Worm (Caenorhabditis elegans) whole organism, late embryonic: ENCODE data around the gene ergi-3.

ENCODE experiments used
- C08G9.2 ChIP-seq: sonication (generic microtip); optimal IDR thresholded peaks from 2 replicates; lab custom pipeline; 2016; ENCODE audit warnings: mild to moderate bottlenecking, missing genetic modification characterization, moderate library complexity, missing compliant biosample characterization
- K09A11.1 ChIP-seq: sonication (generic microtip); optimal IDR thresholded peaks from 2 replicates; lab custom pipeline; 2017; ENCODE audit warnings: antibody characterized with exemption, mild to moderate bottlenecking, missing genetic modification characterization, missing compliant biosample characterization; ENCODE audit not compliant: insufficient read depth
- T23F11.4 ChIP-seq: fragments of 200-800 bp; sonication (Bioruptor generic); optimal IDR thresholded peaks from 2 replicates; lab custom pipeline; 2018; ENCODE audit warnings: mild to moderate bottlenecking, missing genetic modification characterization, missing compliant biosample characterization
- Y22D7AL.16 ChIP-seq: sonication (generic microtip); optimal IDR thresholded peaks from 2 replicates; lab custom pipeline; 2016; ENCODE audit warnings: missing genetic modification characterization, missing compliant biosample characterization
- ahr-1 ChIP-seq: sonication (generic microtip); optimal IDR thresholded peaks from 2 replicates; lab custom pipeline; 2016; ENCODE audit warnings: missing genetic modification characterization, missing compliant biosample characterization
- ama-1 ChIP-seq: fragments of 150-350 bp; optimal IDR thresholded peaks from 2 replicates; lab custom pipeline; 2014
- ceh-19 ChIP-seq: fragments of 200-800 bp; sonication (Bioruptor generic); optimal IDR thresholded peaks from 2 replicates; lab custom pipeline; 2018; ENCODE audit warnings: mild to moderate bottlenecking, missing genetic modification characterization, missing compliant biosample characterization
- ceh-2 ChIP-seq: sonication (generic microtip); optimal IDR thresholded peaks from 2 replicates; lab custom pipeline; 2016; ENCODE audit warnings: missing genotype, missing genetic modification characterization, missing compliant biosample characterization
- ceh-22 ChIP-seq: sonication (generic microtip); optimal IDR thresholded peaks from 2 replicates; lab custom pipeline; 2017; ENCODE audit warnings: missing biosample characterization, missing genetic modification characterization
- ceh-45 ChIP-seq: fragments of 200-800 bp; sonication (Bioruptor generic); IDR thresholded peaks from 2 replicates; pipeline ENCODE4 v1.3.6; 2022; ENCODE audit warnings: missing genetic modification reagents, missing genetic modification characterization, missing compliant biosample characterization
- che-1 ChIP-seq: sonication (generic microtip); optimal IDR thresholded peaks from 2 replicates; lab custom pipeline; 2016; ENCODE audit warnings: mild to moderate bottlenecking, missing genetic modification characterization, missing compliant biosample characterization
- dmd-4 ChIP-seq: sonication (generic microtip); optimal IDR thresholded peaks from 2 replicates; lab custom pipeline; 2016; ENCODE audit warnings: borderline replicate concordance, missing genetic modification characterization, missing compliant biosample characterization
- elt-4 ChIP-seq: sonication (generic microtip); optimal IDR thresholded peaks from 2 replicates; lab custom pipeline; 2016; ENCODE audit warnings: missing genetic modification characterization, missing compliant biosample characterization
- fax-1 ChIP-seq: sonication (generic microtip); optimal IDR thresholded peaks from 2 replicates; lab custom pipeline; 2016; ENCODE audit warnings: missing genotype, missing genetic modification characterization, missing compliant biosample characterization
- fkh-6 ChIP-seq: sonication (generic microtip); optimal IDR thresholded peaks from 2 replicates; lab custom pipeline; 2016; ENCODE audit warnings: missing genetic modification characterization, missing compliant biosample characterization
- gmeb-2 ChIP-seq: sonication (generic microtip); optimal IDR thresholded peaks from 2 replicates; lab custom pipeline; 2016; ENCODE audit warnings: missing genetic modification characterization, inconsistent platforms, missing compliant biosample characterization
- hlh-13 ChIP-seq: fragments of 200-800 bp; sonication (Bioruptor generic); optimal IDR thresholded peaks from 2 replicates; lab custom pipeline; 2018; ENCODE audit warnings: mild to moderate bottlenecking, missing genetic modification characterization, missing compliant biosample characterization
- hlh-15 ChIP-seq: sonication (generic microtip); optimal IDR thresholded peaks from 2 replicates; lab custom pipeline; 2016; ENCODE audit warnings: missing genetic modification characterization, missing compliant biosample characterization
- hlh-30 ChIP-seq: sonication (generic microtip); optimal IDR thresholded peaks from 2 replicates; lab custom pipeline; 2017; ENCODE audit warnings: antibody characterized with exemption, missing genetic modification characterization, missing compliant biosample characterization; ENCODE audit not compliant: insufficient read depth
- hlh-6 ChIP-seq: sonication (generic microtip); optimal IDR thresholded peaks from 2 replicates; lab custom pipeline; 2016; ENCODE audit warnings: missing genotype, missing genetic modification characterization, missing compliant biosample characterization
- lim-6 ChIP-seq: sonication (generic microtip); optimal IDR thresholded peaks from 2 replicates; lab custom pipeline; 2016; ENCODE audit warnings: missing genetic modification characterization, missing compliant biosample characterization
- lin-11 ChIP-seq: fragments of 200-800 bp; sonication (Bioruptor generic); optimal IDR thresholded peaks from 2 replicates; lab custom pipeline; 2018; ENCODE audit warnings: mild to moderate bottlenecking, missing genetic modification characterization, missing compliant biosample characterization
- nhr-11 ChIP-seq: fragments of 150-350 bp; optimal IDR thresholded peaks from 2 replicates; lab custom pipeline; 2014; ENCODE audit warnings: missing biosample characterization, missing genetic modification characterization
- npax-4 ChIP-seq: sonication (generic microtip); optimal IDR thresholded peaks from 2 replicates; lab custom pipeline; 2016; ENCODE audit warnings: missing genetic modification characterization, missing compliant biosample characterization
- pax-1 ChIP-seq: fragments of 150-350 bp; optimal IDR thresholded peaks from 2 replicates; lab custom pipeline; 2014; ENCODE audit warnings: missing biosample characterization, missing genetic modification characterization
- pqm-1 ChIP-seq: sonication (generic microtip); optimal IDR thresholded peaks from 2 replicates; lab custom pipeline; 2016; ENCODE audit warnings: missing genetic modification characterization, missing compliant biosample characterization
- ref-2 ChIP-seq: sonication (generic microtip); optimal IDR thresholded peaks from 2 replicates; lab custom pipeline; 2016; ENCODE audit warnings: missing genetic modification characterization, missing compliant biosample characterization
- rnt-1 ChIP-seq: sonication (generic microtip); optimal IDR thresholded peaks from 2 replicates; lab custom pipeline; 2016; ENCODE audit warnings: missing genetic modification characterization, missing compliant biosample characterization
- sdc-2 ChIP-seq: sonication (generic microtip); optimal IDR thresholded peaks from 2 replicates; lab custom pipeline; 2016; ENCODE audit warnings: missing genotype, missing genetic modification characterization, missing compliant biosample characterization
- sox-4 ChIP-seq: sonication (generic microtip); optimal IDR thresholded peaks from 2 replicates; lab custom pipeline; 2017; ENCODE audit warnings: mild to moderate bottlenecking, missing genetic modification characterization, inconsistent platforms, missing compliant biosample characterization
- syd-9 ChIP-seq: sonication (generic microtip); optimal IDR thresholded peaks from 2 replicates; lab custom pipeline; 2016; ENCODE audit warnings: mild to moderate bottlenecking, missing genetic modification characterization, moderate library complexity, missing compliant biosample characterization
- ttx-3 ChIP-seq: sonication (generic microtip); optimal IDR thresholded peaks from 2 replicates; lab custom pipeline; 2016; ENCODE audit warnings: missing genetic modification reagents, missing genetic modification characterization, missing compliant biosample characterization
- unc-42 ChIP-seq: sonication (generic microtip); optimal IDR thresholded peaks from 2 replicates; lab custom pipeline; 2016; ENCODE audit warnings: missing genotype, missing genetic modification characterization, missing compliant biosample characterization
- unc-55 ChIP-seq: sonication (generic microtip); optimal IDR thresholded peaks from 2 replicates; lab custom pipeline; 2017; ENCODE audit warnings: missing biosample characterization, missing genetic modification reagents, missing genetic modification characterization
- unc-86 ChIP-seq: sonication (generic microtip); optimal IDR thresholded peaks from 2 replicates; lab custom pipeline; 2016; ENCODE audit warnings: missing genetic modification characterization, missing compliant biosample characterization
- ztf-16 ChIP-seq: sonication (generic microtip); optimal IDR thresholded peaks from 2 replicates; lab custom pipeline; 2017; ENCODE audit warnings: missing genetic modification characterization, missing compliant biosample characterization

ergi-3 gene

ce11 chrX:15630340-15630739 is 13.8 kb upstream of the ergi-3 start, which contains the start of gene K09E9.4:
K09E9.4 (minus strand) TSS chrX:15630440.
- TF ChIP-seq che-1: no peak
- no peak for TF ChIP-seq unc-55
- TF ChIP-seq elt-4: no peak
- no peak for TF ChIP-seq ceh-22 (tag; lab: Kevin White, UChicago)
- no peak for TF ChIP-seq K09A11.1 (tag; lab: Kevin White, UChicago)
- TF ChIP-seq fax-1 (tag; lab: Kevin White, UChicago): no peak
- no peak for TF ChIP-seq rnt-1 (tag; lab: Kevin White, UChicago)
- no peak for TF ChIP-seq hlh-15 (tag; lab: Kevin White, UChicago)
- TF ChIP-seq hlh-6 (tag; lab: Kevin White, UChicago): no peak
- no peak for TF ChIP-seq Y22D7AL.16
- TF ChIP-seq hlh-13: no peak
- no peak for TF ChIP-seq T23F11.4 (GFP tag; lab: Kevin White, UChicago)
- TF ChIP-seq ttx-3: no peak
- TF ChIP-seq ref-2 (tag; lab: Kevin White, UChicago): no peak
- no peak for TF ChIP-seq ama-1 (lab: Kevin White, UChicago)
- no peak for TF ChIP-seq lim-6 (tag; lab: Kevin White, UChicago)
- no peak for TF ChIP-seq sdc-2 (tag; lab: Kevin White, UChicago)
- TF ChIP-seq ceh-45 (GFP tag; lab: Robert Waterston, UW): no peak

- no peak for TF ChIP-seq npax-4 (tag; lab: Kevin White, UChicago)
- no peak for TF ChIP-seq ceh-19
- TF ChIP-seq pqm-1 (tag; lab: Kevin White, UChicago): no peak
- no peak for TF ChIP-seq ceh-22 (tag; lab: Kevin White, UChicago)
- no peak for TF ChIP-seq Y22D7AL.16
- no peak for TF ChIP-seq ref-2 (tag; lab: Kevin White, UChicago)
- TF ChIP-seq che-1: no peak
- TF ChIP-seq fkh-6: no peak
- TF ChIP-seq nhr-11: no peak
- TF ChIP-seq sox-4 (tag; lab: Kevin White, UChicago): no peak
- TF ChIP-seq unc-86 (tag; lab: Kevin White, UChicago): no peak
- TF ChIP-seq ceh-2 (tag; lab: Kevin White, UChicago): no peak
- TF ChIP-seq hlh-30: no peak
- no peak for TF ChIP-seq unc-55
- no peak for TF ChIP-seq gmeb-2 (tag; lab: Kevin White, UChicago)
Measured at ce11 chrX:15629615-15630014, 13.1 kb upstream of the ergi-3 start.

ce11 chrX:15628945-15629344 is 12.4 kb upstream of the ergi-3 start:
- TF ChIP-seq unc-55: no peak
- no peak for TF ChIP-seq sdc-2 (tag; lab: Kevin White, UChicago)
- no peak for TF ChIP-seq dmd-4
- no peak for TF ChIP-seq hlh-6 (tag; lab: Kevin White, UChicago)
- TF ChIP-seq hlh-13: no peak
- no peak for TF ChIP-seq pax-1 (tag; lab: Kevin White, UChicago)
- TF ChIP-seq C08G9.2: no peak
- no peak for TF ChIP-seq lin-11 (tag; lab: Kevin White, UChicago)
- TF ChIP-seq ztf-16 (tag; lab: Kevin White, UChicago): no peak
- no peak for TF ChIP-seq syd-9 (tag; lab: Kevin White, UChicago)
- TF ChIP-seq ahr-1 (tag; lab: Kevin White, UChicago): no peak
- TF ChIP-seq hlh-15 (tag; lab: Kevin White, UChicago): no peak

- peak; percentile 16 for TF ChIP-seq unc-42 (tag; lab: Kevin White, UChicago)
- no peak for TF ChIP-seq ref-2 (tag; lab: Kevin White, UChicago)
- TF ChIP-seq, all 69 proteins: peak for 1
Measured at ce11 chrX:15627814-15628213, 11.3 kb upstream of the ergi-3 start.
